In the genomic region with DNA sequence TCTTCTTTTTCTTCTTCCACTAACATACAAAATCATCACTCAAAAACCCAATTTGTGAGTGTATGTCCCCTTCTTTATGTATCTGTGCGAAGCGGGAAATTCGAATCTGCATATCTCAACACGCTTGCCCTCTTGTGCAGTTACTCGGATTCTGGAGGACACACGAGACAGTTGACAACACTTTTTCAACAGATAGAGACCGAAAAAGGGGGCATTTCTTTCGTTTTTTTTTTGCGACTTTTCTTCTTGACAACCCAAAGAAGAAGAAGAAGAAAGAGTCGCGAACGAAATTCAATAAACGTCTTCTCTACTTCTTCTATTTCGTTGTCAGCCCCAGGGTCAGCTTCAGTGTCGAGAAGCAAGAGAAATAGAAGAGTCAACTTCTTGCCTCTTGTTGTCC, we compare ENCODE assay signal across 1 worm cellular context.
A peak's percentile ranks its signal among the peaks of the same experiment; 100 is the strongest.
TF ChIP-seq lines count a peak whose summit lies in the region.

No protein-coding gene starts in this region.

TF ChIP-seq in whole organism, L1 larva, 84 proteins besides CTCF, POLR2A, EP300 and RAD21 (continued from another document):
- TF ChIP-seq ceh-90 (tag; optimal IDR thresholded peaks at IDR 0.05; lab: Kevin White, UChicago) (no peak), C04F5.9 (tag; optimal IDR thresholded peaks at IDR 0.05; lab: Kevin White, UChicago) (no peak), C34B4.2 (tag; optimal IDR thresholded peaks at IDR 0.05; lab: Kevin White, UChicago) (no peak), elt-2 (tag; optimal IDR thresholded peaks at IDR 0.05; lab: Kevin White, UChicago) (no peak), lin-39 (tag; optimal IDR thresholded peaks at IDR 0.05; lab: Kevin White, UChicago) (no peak), grh-1 (GFP tag; IDR thresholded peaks at IDR 0.05; lab: Robert Waterston, UW) (no peak), vab-15 (tag; optimal IDR thresholded peaks at IDR 0.05; lab: Kevin White, UChicago) (no peak), ztf-4 (tag; optimal IDR thresholded peaks at IDR 0.05; lab: Kevin White, UChicago) (no peak), unc-30 (tag; optimal IDR thresholded peaks at IDR 0.05; lab: Kevin White, UChicago) (no peak), ces-1 (GFP tag; optimal IDR thresholded peaks at IDR 0.05; lab: Kevin White, UChicago) (peak; percentile 31), nhr-77 (tag; optimal IDR thresholded peaks at IDR 0.05; lab: Kevin White, UChicago) (no peak), irx-1 (tag; optimal IDR thresholded peaks at IDR 0.05; lab: Kevin White, UChicago) (no peak), nhr-71 (tag; optimal IDR thresholded peaks at IDR 0.05; lab: Kevin White, UChicago) (peak; percentile 21), fkh-10 (GFP tag; optimal IDR thresholded peaks at IDR 0.05; lab: Kevin White, UChicago) (peak; percentile 67), nhr-85 (tag; lab: Kevin White, UChicago) (no peak), snpc-4 (tag; optimal IDR thresholded peaks at IDR 0.05; lab: Kevin White, UChicago) (no peak), egl-13 (tag; optimal IDR thresholded peaks at IDR 0.05; lab: Kevin White, UChicago) (no peak), nhr-76 (tag; optimal IDR thresholded peaks at IDR 0.05; lab: Kevin White, UChicago) (no peak), sox-4 (tag; optimal IDR thresholded peaks at IDR 0.05; lab: Kevin White, UChicago) (no peak), hlh-4 (tag; optimal IDR thresholded peaks at IDR 0.05; lab: Kevin White, UChicago) (no peak), pax-3 (tag; optimal IDR thresholded peaks at IDR 0.05; lab: Kevin White, UChicago) (no peak), lin-14 (GFP tag; optimal IDR thresholded peaks at IDR 0.05; lab: Kevin White, UChicago) (peak; percentile 62), unc-98 (GFP tag; IDR thresholded peaks at IDR 0.05; lab: Robert Waterston, UW) (no peak), mdl-1 (tag; optimal IDR thresholded peaks at IDR 0.05; lab: Kevin White, UChicago) (no peak), nhr-12 (tag; optimal IDR thresholded peaks at IDR 0.05; lab: Kevin White, UChicago) (no peak), snu-23 (GFP tag; optimal IDR thresholded peaks at IDR 0.05; lab: Kevin White, UChicago) (no peak)
